Fruit fly (Drosophila melanogaster): ENCODE data around the gene SA1.

SA1 gene

DNA sequence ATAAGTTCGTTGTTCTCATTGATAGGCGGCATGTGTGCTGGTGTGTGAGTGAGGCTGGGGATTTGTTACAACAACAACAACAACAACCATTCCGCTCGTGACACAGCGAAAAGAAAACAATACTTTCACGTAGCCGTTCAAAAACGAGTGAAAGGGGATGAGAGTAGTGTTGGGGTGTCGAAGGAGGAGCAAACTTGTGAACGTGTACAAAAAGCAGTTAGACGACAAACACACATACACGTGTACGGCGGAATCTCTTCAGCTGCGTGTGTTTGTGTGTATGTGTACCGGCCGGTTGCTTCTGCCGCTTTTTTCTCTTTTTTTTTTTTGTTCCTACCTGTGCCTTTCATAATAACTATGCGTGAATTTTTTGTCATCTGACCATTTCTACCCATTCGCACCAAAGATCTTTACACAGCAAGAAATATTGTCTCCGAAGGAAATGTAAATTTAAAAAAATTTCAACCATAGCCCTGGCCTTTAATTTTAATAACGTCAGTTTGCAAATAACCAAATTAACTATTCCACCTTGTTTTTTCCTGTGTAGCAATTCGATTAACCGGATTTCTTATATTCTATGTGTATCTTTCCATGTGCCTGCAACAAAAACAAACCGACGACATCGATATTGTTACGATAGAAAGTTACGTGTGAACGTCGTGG lies 28.0 kb upstream of the SA1 start (continued):
- no peak for TF ChIP-seq Jarid2 (GFP tag; optimal IDR thresholded peaks at IDR 0.05)
- TF ChIP-seq yki (optimal IDR thresholded peaks at IDR 0.05), result no peak
- TF ChIP-seq zfh2 (GFP tag; optimal IDR thresholded peaks at IDR 0.05), result peak; percentile 61
- TF ChIP-seq CG3281 (GFP tag; optimal IDR thresholded peaks at IDR 0.05), result peak; percentile 56
- TF ChIP-seq HLH4C (GFP tag; IDR thresholded peaks at IDR 0.05; ENCODE audit: partially characterized antibody), result no peak
- peak; percentile 43; the same call in 1 of the 2 replicates for TF ChIP-seq bowl (GFP tag; IDR thresholded peaks at IDR 0.05)
- TF ChIP-seq ase (GFP tag; IDR thresholded peaks at IDR 0.05), result no peak; the same call in none of the 3 replicates
- no peak for TF ChIP-seq CG17186 (GFP tag; optimal IDR thresholded peaks at IDR 0.05)
- peak; percentile 67 to 75 for TF ChIP-seq chif (GFP tag; optimal IDR thresholded peaks at IDR 0.05)
- TF ChIP-seq CG32532 (GFP tag; IDR thresholded peaks at IDR 0.05), result no peak; the same call in 1 of the 2 replicates
- TF ChIP-seq CG8944 (GFP tag; optimal IDR thresholded peaks at IDR 0.05), result peak; percentile 63
- peak; percentile 80 for TF ChIP-seq slp2 (GFP tag; optimal IDR thresholded peaks at IDR 0.05)
- TF ChIP-seq CG15073 (GFP tag; optimal IDR thresholded peaks at IDR 0.05), result peak; percentile 8
- peak; percentile 58 for TF ChIP-seq jumu (GFP tag; optimal IDR thresholded peaks at IDR 0.05)
- peak; percentile 54 for TF ChIP-seq fu2 (GFP tag; optimal IDR thresholded peaks at IDR 0.05)
- no peak for TF ChIP-seq Hey (tag; optimal IDR thresholded peaks at IDR 0.05)
- no peak for TF ChIP-seq dan (GFP tag; IDR thresholded peaks at IDR 0.05)
- no peak for TF ChIP-seq Ada2b (GFP tag; IDR thresholded peaks at IDR 0.05)
- peak; percentile 70 for TF ChIP-seq onecut (GFP tag; IDR thresholded peaks at IDR 0.05)
- no peak for TF ChIP-seq Hr78 (GFP tag; optimal IDR thresholded peaks at IDR 0.05)
- no peak for TF ChIP-seq Blimp-1 (GFP tag; optimal IDR thresholded peaks at IDR 0.05)
- no peak for TF ChIP-seq CoRest (tag; optimal IDR thresholded peaks at IDR 0.05)
- peak; percentile 36 for TF ChIP-seq salm (tag; optimal IDR thresholded peaks at IDR 0.05)
- no peak for TF ChIP-seq gro (GFP tag; optimal IDR thresholded peaks at IDR 0.05)
- peak; percentile 46 for TF ChIP-seq CG10462 (GFP tag; optimal IDR thresholded peaks at IDR 0.05)
- TF ChIP-seq CG9215 (GFP tag; IDR thresholded peaks at IDR 0.05), result no peak
- TF ChIP-seq CG17385 (GFP tag; optimal IDR thresholded peaks at IDR 0.05), result peak; percentile 68
- TF ChIP-seq Dp (GFP tag; optimal IDR thresholded peaks at IDR 0.05), result no peak
- peak; percentile 21 for TF ChIP-seq btn (GFP tag; optimal IDR thresholded peaks at IDR 0.05)
- TF ChIP-seq CG32772 (GFP tag; IDR thresholded peaks at IDR 0.05), result no peak
- peak; percentile 74 for TF ChIP-seq CG17829 (tag; optimal IDR thresholded peaks at IDR 0.05)
- peak; percentile 78 for TF ChIP-seq CG10979 (tag; optimal IDR thresholded peaks at IDR 0.05)
- TF ChIP-seq CG1602 (GFP tag; optimal IDR thresholded peaks at IDR 0.05), result peak; percentile 60
- no peak for TF ChIP-seq CG42726 (GFP tag; IDR thresholded peaks at IDR 0.05; ENCODE audit: partially characterized antibody)
- TF ChIP-seq Hr51 (GFP tag; optimal IDR thresholded peaks at IDR 0.05), result peak in 1 of 2 experiments; percentile 3
- peak; percentile 62 for TF ChIP-seq Chrac-16 (GFP tag; optimal IDR thresholded peaks at IDR 0.05)
- TF ChIP-seq HHEX (GFP tag; optimal IDR thresholded peaks at IDR 0.05), result peak; percentile 65
- peak; percentile 66 for TF ChIP-seq D19A (tag; optimal IDR thresholded peaks at IDR 0.05)
- TF ChIP-seq seq (GFP tag; IDR thresholded peaks at IDR 0.05), result peak; percentile 67; the same call in 1 of the 2 replicates
- no peak for TF ChIP-seq cas (GFP tag; IDR thresholded peaks at IDR 0.05)
- no peak; the same call in 1 of the 2 replicates for TF ChIP-seq Drgx (GFP tag; IDR thresholded peaks at IDR 0.05)
- TF ChIP-seq CG12769 (tag; optimal IDR thresholded peaks at IDR 0.05), result peak; percentile 61
- TF ChIP-seq E2f2 (GFP tag; IDR thresholded peaks at IDR 0.05), result peak; percentile 48
- peak; percentile 74 for TF ChIP-seq CG34422 (GFP tag; IDR thresholded peaks at IDR 0.05)
- peak; percentile 65 to 85 for TF ChIP-seq bsh (GFP tag; optimal IDR thresholded peaks at IDR 0.05)
- TF ChIP-seq peb (GFP tag; IDR thresholded peaks at IDR 0.05), result peak; percentile 45; the same call in 1 of the 2 replicates
- peak; percentile 70 for TF ChIP-seq phol (tag; optimal IDR thresholded peaks at IDR 0.05)
- TF ChIP-seq HmgZ (tag; optimal IDR thresholded peaks at IDR 0.05), result peak; percentile 9
- TF ChIP-seq CG7556 (GFP tag; optimal IDR thresholded peaks at IDR 0.05), result peak; percentile 35
- peak; percentile 3 for TF ChIP-seq CG18764 (GFP tag; optimal IDR thresholded peaks at IDR 0.05)

Measured in whole organism, embryonic.